Worm (Caenorhabditis elegans) whole organism, L4/young adult: Measurements from ENCODE around the gene B0281.4.

Experiments
- W03F9.2 ChIP-seq: fragments of 150-350 bp; optimal IDR thresholded peaks from 2 replicates; lab custom pipeline; 2014; ENCODE audit warnings: missing biosample characterization, missing genetic modification characterization
- dao-5 ChIP-seq: sonication (generic microtip); optimal IDR thresholded peaks from 2 replicates; lab custom pipeline; 2016; ENCODE audit warnings: missing genotype, missing genetic modification characterization, moderate library complexity, missing compliant biosample characterization

ce11 chrII:2332220-2332619 lies 33.6 kb upstream of the B0281.4 start, which contains the start of gene F43C11.8:
- no peak for TF ChIP-seq W03F9.2 (tag; lab: Kevin White, UChicago)
- no peak for TF ChIP-seq dao-5 (tag; lab: Kevin White, UChicago)
